Fruit fly (Drosophila melanogaster) Kc167 (cell line): ENCODE measurements around the gene CG45413.

Source experiments
- Myc ChIP-seq: fragments of >200 bp; optimal IDR thresholded peaks from 2 replicates; lab custom pipeline; 2017; ENCODE audit warnings: missing external identifiers
- Sin3A ChIP-seq: fragments of >200 bp; optimal IDR thresholded peaks from 2 replicates; lab custom pipeline; 2018; ENCODE audit warnings: missing external identifiers
- h ChIP-seq: fragments of >200 bp; optimal IDR thresholded peaks from 3 replicates; lab custom pipeline; 2018; ENCODE audit warnings: missing external identifiers
- insv ChIP-seq: fragments of >200 bp; optimal IDR thresholded peaks from 3 replicates; lab custom pipeline; 2018; ENCODE audit warnings: missing external identifiers
- psq ChIP-seq: fragments of >200 bp; optimal IDR thresholded peaks from 2 replicates; lab custom pipeline; 2017; ENCODE audit warnings: missing external identifiers
- ttk ChIP-seq: sonication (Bioruptor generic); optimal IDR thresholded peaks from 2 replicates; lab custom pipeline; 2017; ENCODE audit warnings: missing external identifiers

CG45413 gene

dm6 chr3L:6971298-6971697 is 39.5 kb upstream of the CG45413 start:
- TF ChIP-seq ttk = no peak
- TF ChIP-seq Myc = no peak
- TF ChIP-seq insv (lab: Kevin White, UChicago) = no peak
- no peak for TF ChIP-seq psq (lab: Kevin White, UChicago)
- no peak for TF ChIP-seq Sin3A (lab: Kevin White, UChicago)
- no peak for TF ChIP-seq h (lab: Kevin White, UChicago)

dm6 chr3L:6968961-6969814 is 37.4 kb upstream of the CG45413 start, which contains the start of the genes Mis12 and CG9953:
Mis12 (minus strand) TSS chr3L:6969048.
CG9953 (plus strand) TSS chr3L:6969658.
- TF ChIP-seq ttk (no peak), h (lab: Kevin White, UChicago) (no peak), psq (lab: Kevin White, UChicago) (no peak), Myc (no peak)

DNA sequence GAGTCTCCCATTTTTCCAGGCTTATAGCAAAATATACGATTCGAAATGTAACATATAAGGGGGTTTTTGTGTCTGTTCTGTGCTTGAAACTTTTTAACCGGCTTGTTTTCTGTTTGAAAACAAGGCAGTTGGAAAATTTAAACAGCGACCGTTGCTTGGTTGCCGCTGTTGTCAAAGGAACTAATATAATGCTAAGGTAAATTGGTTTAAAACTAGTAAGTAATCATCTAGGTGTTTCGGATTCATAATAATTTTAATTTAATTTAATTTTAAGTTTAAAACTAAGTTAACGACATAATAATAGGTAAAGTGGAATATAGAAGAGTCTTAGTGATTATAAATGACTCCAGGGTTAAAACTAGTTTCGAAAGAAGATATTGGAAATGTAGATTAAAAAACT is 36.0 kb upstream of the CG45413 start, which contains the start of gene CG10064:
CG10064 (minus strand) TSS at position 101 of the 400 bp plus-strand sequence.
- TF ChIP-seq ttk (no peak), insv (lab: Kevin White, UChicago) (no peak), h (lab: Kevin White, UChicago) (no peak), psq (lab: Kevin White, UChicago) (no peak), Myc (no peak), Sin3A (lab: Kevin White, UChicago) (no peak)

dm6 chr3L:6964488-6965152 is 32.9 kb upstream of the CG45413 start, which contains the start of gene sgl:
sgl (minus strand) TSS chr3L:6964758.
- no peak for TF ChIP-seq ttk
- no peak for TF ChIP-seq Myc
- no peak for TF ChIP-seq Sin3A (lab: Kevin White, UChicago)
- no peak for TF ChIP-seq psq (lab: Kevin White, UChicago)
- TF ChIP-seq h (lab: Kevin White, UChicago) = no peak
- TF ChIP-seq insv (lab: Kevin White, UChicago) = no peak

dm6 chr3L:6963792-6964487 is 32.2 kb upstream of the CG45413 start:
- no peak for TF ChIP-seq insv (lab: Kevin White, UChicago)

- TF ChIP-seq psq (lab: Kevin White, UChicago) = no peak
- no peak for TF ChIP-seq Myc
- no peak for TF ChIP-seq h (lab: Kevin White, UChicago)
- TF ChIP-seq ttk = no peak
- no peak for TF ChIP-seq Sin3A (lab: Kevin White, UChicago)
- no peak for TF ChIP-seq insv (lab: Kevin White, UChicago)
Observed at dm6 chr3L:6963175-6963574, 31.4 kb upstream of the CG45413 start.

DNA sequence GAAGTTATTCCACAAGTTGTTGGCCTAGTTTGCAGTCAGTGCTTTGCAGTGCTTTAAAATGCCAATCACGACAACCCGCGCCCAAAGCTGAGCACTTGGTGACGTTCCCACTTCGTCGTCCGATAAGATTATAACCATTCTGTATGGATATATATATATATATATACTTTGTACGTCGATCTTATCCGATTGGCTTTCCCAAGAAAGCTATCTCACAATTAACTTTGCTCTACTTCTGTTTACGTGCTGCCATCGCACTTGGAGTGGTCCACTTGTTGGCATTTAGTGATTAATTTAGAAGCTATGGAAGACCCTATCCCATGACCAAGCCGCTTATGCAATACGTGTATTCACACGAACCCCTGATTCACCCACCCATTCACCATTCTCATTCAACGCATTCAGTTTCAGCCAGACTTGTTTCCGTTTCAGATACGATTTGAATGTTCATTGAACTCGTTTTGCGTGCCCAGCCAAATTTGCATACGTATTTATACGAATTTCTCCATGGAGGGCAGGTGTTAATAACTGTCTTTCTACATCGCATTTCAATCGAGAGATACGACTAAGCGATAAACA is 30.3 kb upstream of the CG45413 start:
- TF ChIP-seq insv (lab: Kevin White, UChicago) = no peak

- TF ChIP-seq psq (lab: Kevin White, UChicago) (no peak), h (lab: Kevin White, UChicago) (no peak), Myc (no peak), Sin3A (lab: Kevin White, UChicago) (no peak), insv (lab: Kevin White, UChicago) (no peak), ttk (no peak)
Observed at dm6 chr3L:6957753-6958420, 26.1 kb upstream of the CG45413 start, which contains the start of the genes Uqcc1 and Surf1. Uqcc1 (minus strand) TSS chr3L:6958108. Surf1 (plus strand) TSS chr3L:6958346.

- TF ChIP-seq Sin3A (lab: Kevin White, UChicago) (no peak), insv (lab: Kevin White, UChicago) (no peak), ttk (no peak), Myc (no peak), h (lab: Kevin White, UChicago) (no peak), psq (lab: Kevin White, UChicago) (no peak)
Observed at dm6 chr3L:6955254-6956229, 23.8 kb upstream of the CG45413 start, which contains the start of the genes CG10077 and CG9948. CG10077 (minus strand) TSS chr3L:6955904. CG9948 (plus strand) TSS chr3L:6955991.

- TF ChIP-seq h (lab: Kevin White, UChicago) (no peak), Myc (no peak), ttk (no peak), insv (lab: Kevin White, UChicago) (no peak), Sin3A (lab: Kevin White, UChicago) (no peak), psq (lab: Kevin White, UChicago) (no peak)
Observed at dm6 chr3L:6947188-6947971, 15.6 kb upstream of the CG45413 start.
